Fruit fly (Drosophila melanogaster) whole organism, embryonic: ENCODE data around the gene kz.

Experiments used
- CG10565 ChIP-seq: fragments of 200-800 bp; sonication (Bioruptor generic); optimal IDR thresholded peaks from 3 replicates; lab custom pipeline; 2016; ENCODE audit warnings: missing biosample characterization, mild to moderate bottlenecking, missing genetic modification characterization
- CG11093 ChIP-seq: fragments of 200-800 bp; sonication (Bioruptor generic); IDR thresholded peaks from 3 replicates; pipeline ENCODE4 v1.3.6; 2022; ENCODE audit warnings: missing biosample characterization, missing genetic modification characterization
- CG11723 ChIP-seq: fragments of 200-800 bp; sonication (Bioruptor generic); optimal IDR thresholded peaks from 2 replicates; lab custom pipeline; 2017; ENCODE audit warnings: missing biosample characterization, mild to moderate bottlenecking, missing genetic modification characterization
- CG12744 ChIP-seq: fragments of 200-800 bp; sonication (Bioruptor generic); optimal IDR thresholded peaks from 2 replicates; lab custom pipeline; 2016; ENCODE audit warnings: missing biosample characterization, missing genetic modification characterization
- CG12942 ChIP-seq: fragments of 200-800 bp; sonication (Bioruptor generic); optimal IDR thresholded peaks from 3 replicates; lab custom pipeline; 2016; ENCODE audit warnings: missing biosample characterization, missing genetic modification characterization
- CG13775 ChIP-seq: fragments of 200-800 bp; sonication (Bioruptor generic); optimal IDR thresholded peaks from 3 replicates; lab custom pipeline; 2017; ENCODE audit warnings: missing biosample characterization, mild to moderate bottlenecking, missing genetic modification characterization
- CG14014 ChIP-seq: fragments of 200-800 bp; sonication (Bioruptor generic); IDR thresholded peaks from 2 replicates; pipeline ENCODE4 v1.3.6; 2022; ENCODE audit warnings: missing biosample characterization, missing genetic modification characterization
- CG14965 ChIP-seq: fragments of 200-800 bp; sonication (Bioruptor generic); optimal IDR thresholded peaks from 2 replicates; lab custom pipeline; 2016; ENCODE audit warnings: missing biosample characterization, missing genetic modification characterization, borderline replicate concordance
- CG1602 ChIP-seq: fragments of 200-800 bp; sonication (Bioruptor generic); optimal IDR thresholded peaks from 3 replicates; lab custom pipeline; 2016; ENCODE audit warnings: missing biosample characterization, missing genetic modification characterization
- CG1647 ChIP-seq: fragments of 200-800 bp; sonication (Bioruptor generic); optimal IDR thresholded peaks from 3 replicates; lab custom pipeline; 2016; ENCODE audit warnings: missing biosample characterization, missing genetic modification characterization
- CG16863 ChIP-seq: fragments of 200-800 bp; sonication (Bioruptor generic); optimal IDR thresholded peaks from 3 replicates; lab custom pipeline; 2016; ENCODE audit warnings: missing biosample characterization, missing genetic modification characterization
- CG17912 ChIP-seq: fragments of 200-800 bp; sonication (Bioruptor generic); optimal IDR thresholded peaks from 2 replicates; lab custom pipeline; 2018; ENCODE audit warnings: missing biosample characterization, mild to moderate bottlenecking, missing genetic modification characterization
- CG2678 ChIP-seq: fragments of 200-800 bp; sonication (Bioruptor generic); optimal IDR thresholded peaks from 3 replicates; lab custom pipeline; 2019; ENCODE audit warnings: missing biosample characterization, mild to moderate bottlenecking, missing genetic modification characterization, moderate library complexity
- CG2712 ChIP-seq: fragments of 200-800 bp; optimal IDR thresholded peaks from 3 replicates; lab custom pipeline; 2019; ENCODE audit warnings: missing biosample characterization, mild to moderate bottlenecking, missing genetic modification characterization, moderate library complexity
- CG33557 ChIP-seq: fragments of 200-800 bp; sonication (Bioruptor generic); optimal IDR thresholded peaks from 2 replicates; lab custom pipeline; 2019; ENCODE audit warnings: missing biosample characterization, mild to moderate bottlenecking, missing genetic modification characterization, moderate library complexity
- CG6765 ChIP-seq: fragments of 200-800 bp; sonication (Bioruptor generic); optimal IDR thresholded peaks from 3 replicates; lab custom pipeline; 2017; ENCODE audit warnings: missing biosample characterization, mild to moderate bottlenecking, missing genetic modification characterization
- CG6854 ChIP-seq: fragments of 200-800 bp; sonication (Bioruptor generic); optimal IDR thresholded peaks from 3 replicates; lab custom pipeline; 2017; ENCODE audit warnings: missing biosample characterization, mild to moderate bottlenecking, missing genetic modification characterization
- CG7372 ChIP-seq: fragments of 200-800 bp; sonication (Bioruptor generic); IDR thresholded peaks from 2 replicates; pipeline ENCODE4 v1.3.6; 2022; ENCODE audit warnings: missing biosample characterization, missing genetic modification characterization
- CG8089 ChIP-seq: fragments of 200-800 bp; sonication (Bioruptor generic); optimal IDR thresholded peaks from 3 replicates; lab custom pipeline; 2016; ENCODE audit warnings: missing biosample characterization, missing genetic modification characterization
- CG8290 ChIP-seq, 3 experiments: fragments of 200-800 bp; sonication (Bioruptor generic); optimal IDR thresholded peaks; 2 replicates each; lab custom pipeline; 2016 to 2019; ENCODE audit warnings: missing biosample characterization in 3 of 3, missing genetic modification characterization in 3 of 3, mild to moderate bottlenecking in 2 of 3, moderate library complexity in 1 of 3
- CoRest ChIP-seq: fragments of 200-800 bp; sonication (Bioruptor generic); optimal IDR thresholded peaks from 3 replicates; lab custom pipeline; 2018; ENCODE audit warnings: missing biosample characterization, mild to moderate bottlenecking, missing genetic modification characterization, moderate library complexity
- Deaf1 ChIP-seq: fragments of 200-800 bp; optimal IDR thresholded peaks from 3 replicates; lab custom pipeline; 2019; ENCODE audit warnings: missing biosample characterization, mild to moderate bottlenecking, missing genetic modification characterization, moderate library complexity
- Dip2 ChIP-seq: fragments of 200-800 bp; sonication (Bioruptor generic); IDR thresholded peaks from 2 replicates; pipeline ENCODE4 v1.3.6; 2022; ENCODE audit warnings: missing biosample characterization, missing genetic modification characterization
- Dip3 ChIP-seq: fragments of 200-800 bp; sonication (Bioruptor generic); optimal IDR thresholded peaks from 3 replicates; lab custom pipeline; 2016; ENCODE audit warnings: missing biosample characterization, missing genetic modification characterization
- Ets97D ChIP-seq: fragments of 200-800 bp; sonication (Bioruptor generic); optimal IDR thresholded peaks from 3 replicates; lab custom pipeline; 2016; ENCODE audit warnings: missing biosample characterization, missing genetic modification characterization
- H15 ChIP-seq: fragments of 200-800 bp; sonication (Bioruptor generic); IDR thresholded peaks from 3 replicates; pipeline ENCODE4 v1.3.6; 2022; ENCODE audit warnings: missing biosample characterization, missing genetic modification characterization
- HLH54F ChIP-seq: fragments of 200-800 bp; sonication (Bioruptor generic); optimal IDR thresholded peaks from 3 replicates; lab custom pipeline; 2016; ENCODE audit warnings: missing biosample characterization, missing genetic modification characterization
- Hand ChIP-seq: fragments of 200-800 bp; sonication (Bioruptor generic); optimal IDR thresholded peaks from 2 replicates; lab custom pipeline; 2017; ENCODE audit warnings: mild to moderate bottlenecking, missing biosample characterization, missing genetic modification reagents, missing genetic modification characterization
- Rx ChIP-seq: fragments of 200-800 bp; sonication (Bioruptor generic); IDR thresholded peaks from 2 replicates; pipeline ENCODE4 v1.3.6; 2022; ENCODE audit warnings: missing biosample characterization, missing genetic modification characterization
- Scr ChIP-seq: fragments of 200-800 bp; sonication (Bioruptor generic); IDR thresholded peaks from 2 replicates; pipeline ENCODE4 v1.3.6; 2022; ENCODE audit warnings: missing biosample characterization, missing genetic modification characterization; ENCODE audit not compliant: partially characterized antibody
- Sin3A ChIP-seq: fragments of >200 bp; optimal IDR thresholded peaks from 2 replicates; lab custom pipeline; 2018
- Usf ChIP-seq: fragments of 200-800 bp; sonication (Bioruptor generic); optimal IDR thresholded peaks from 2 replicates; lab custom pipeline; 2017; ENCODE audit warnings: missing genotype, missing biosample characterization, missing genetic modification characterization
- Xbp1 ChIP-seq: fragments of 200-800 bp; sonication (Bioruptor generic); optimal IDR thresholded peaks from 3 replicates; lab custom pipeline; 2016; ENCODE audit warnings: missing biosample characterization, mild to moderate bottlenecking, missing genetic modification characterization
- Xrp1 ChIP-seq: fragments of 200-800 bp; sonication (Bioruptor generic); IDR thresholded peaks from 2 replicates; pipeline ENCODE4 v1.3.6; 2022; ENCODE audit warnings: missing biosample characterization, missing genetic modification characterization
- ara ChIP-seq: fragments of 200-800 bp; sonication (Bioruptor generic); IDR thresholded peaks from 2 replicates; pipeline ENCODE4 v1.3.6; 2022; ENCODE audit warnings: missing biosample characterization, missing genetic modification characterization
- chm ChIP-seq: fragments of 200-800 bp; sonication (Bioruptor generic); IDR thresholded peaks from 2 replicates; pipeline ENCODE4 v1.3.6; 2022; ENCODE audit warnings: missing biosample characterization, missing genetic modification characterization
- ci ChIP-seq: fragments of 200-800 bp; sonication (Bioruptor generic); IDR thresholded peaks from 3 replicates; pipeline ENCODE4 v1.3.6; 2022; ENCODE audit warnings: missing biosample characterization, missing genetic modification characterization
- en ChIP-seq: fragments of 200-800 bp; sonication (Bioruptor generic); optimal IDR thresholded peaks from 2 replicates; lab custom pipeline; 2016; ENCODE audit warnings: missing biosample characterization, missing genetic modification characterization
- exex ChIP-seq: fragments of 200-800 bp; sonication (Bioruptor generic); optimal IDR thresholded peaks from 4 replicates; lab custom pipeline; 2018; ENCODE audit warnings: missing biosample characterization, mild to moderate bottlenecking, missing genetic modification characterization, moderate library complexity
- jing ChIP-seq: fragments of 200-800 bp; sonication (Bioruptor generic); optimal IDR thresholded peaks from 2 replicates; lab custom pipeline; 2018; ENCODE audit warnings: missing biosample characterization, mild to moderate bottlenecking, missing genetic modification characterization
- kni ChIP-seq: fragments of 200-800 bp; sonication (Bioruptor generic); optimal IDR thresholded peaks from 3 replicates; lab custom pipeline; 2017; ENCODE audit warnings: mild to moderate bottlenecking, missing biosample characterization, missing genetic modification reagents, missing genetic modification characterization
- nerfin-1 ChIP-seq: fragments of 200-800 bp; sonication (Bioruptor generic); optimal IDR thresholded peaks from 3 replicates; lab custom pipeline; 2019; ENCODE audit warnings: missing biosample characterization, mild to moderate bottlenecking, missing genetic modification characterization, moderate library complexity
- nom ChIP-seq: fragments of 200-800 bp; sonication (Bioruptor generic); optimal IDR thresholded peaks from 2 replicates; lab custom pipeline; 2017; ENCODE audit warnings: missing biosample characterization, missing genetic modification characterization, mild to moderate bottlenecking, moderate library complexity, missing genetic modification reagents
- pum ChIP-seq: fragments of 200-800 bp; sonication (Bioruptor generic); optimal IDR thresholded peaks from 2 replicates; lab custom pipeline; 2016; ENCODE audit warnings: missing biosample characterization, missing genetic modification characterization
- pzg ChIP-seq: fragments of 200-800 bp; sonication (Bioruptor generic); optimal IDR thresholded peaks from 3 replicates; lab custom pipeline; 2018; ENCODE audit warnings: missing biosample characterization, mild to moderate bottlenecking, missing genetic modification characterization, moderate library complexity
- ranshi ChIP-seq: fragments of 200-800 bp; sonication (Bioruptor generic); IDR thresholded peaks from 2 replicates; pipeline ENCODE4 v1.3.6; 2022; ENCODE audit warnings: missing biosample characterization, missing genetic modification characterization
- ro ChIP-seq: fragments of 200-800 bp; sonication (Bioruptor generic); IDR thresholded peaks from 2 replicates; pipeline ENCODE4 v1.3.6; 2022; ENCODE audit warnings: missing biosample characterization, missing genetic modification characterization
- sens ChIP-seq: fragments of 200-800 bp; sonication (Bioruptor generic); peaks from one replicate; lab custom pipeline; 2016; ENCODE audit warnings: missing biosample characterization, missing genetic modification characterization
- sqz ChIP-seq: fragments of 200-800 bp; sonication (Bioruptor generic); optimal IDR thresholded peaks from 3 replicates; lab custom pipeline; 2018; ENCODE audit warnings: missing biosample characterization, mild to moderate bottlenecking, missing genetic modification characterization
- tap ChIP-seq: fragments of 200-800 bp; optimal IDR thresholded peaks from 3 replicates; lab custom pipeline; 2019; ENCODE audit warnings: missing biosample characterization, mild to moderate bottlenecking, missing genetic modification characterization, moderate library complexity
- twi ChIP-seq: fragments of 200-800 bp; optimal IDR thresholded peaks from 2 replicates; lab custom pipeline; 2019; ENCODE audit warnings: missing biosample characterization, mild to moderate bottlenecking, missing genetic modification characterization, moderate library complexity
- vfl ChIP-seq: fragments of 200-800 bp; sonication (Bioruptor generic); optimal IDR thresholded peaks from 2 replicates; lab custom pipeline; 2016; ENCODE audit warnings: missing biosample characterization, missing genetic modification characterization

Gene kz

dm6 chrX:2274704-2275199 lies 32.9 kb upstream of the kz start, which contains the start of gene Grp170 (continued):
- TF ChIP-seq ro (no peak), CG13775 (GFP tag; lab: Kevin White, UChicago) (no peak), vfl (GFP tag; lab: Kevin White, UChicago) (no peak), Xrp1 (no peak), CG12942 (no peak), Dip2 (GFP tag; lab: Robert Waterston, UW) (no peak), CG16863 (GFP tag; lab: Kevin White, UChicago) (no peak), pzg (GFP tag; lab: Kevin White, UChicago) (peak; percentile 91), Scr (GFP tag; lab: Robert Waterston, UW) (peak; percentile 86), Dip3 (GFP tag; lab: Kevin White, UChicago) (peak; percentile 6), tap (tag; lab: Kevin White, UChicago) (no peak), CG7372 (GFP tag; lab: Robert Waterston, UW) (no peak), CG2712 (peak; percentile 35), CG2678 (tag; lab: Kevin White, UChicago) (peak; percentile 12), Ets97D (GFP tag; lab: Kevin White, UChicago) (peak; percentile 86), CG14014 (GFP tag; lab: Robert Waterston, UW) (no peak), Rx (no peak), pum (GFP tag; lab: Kevin White, UChicago) (no peak), sqz (GFP tag; lab: Kevin White, UChicago) (peak; percentile 45), CG11093 (GFP tag; lab: Robert Waterston, UW) (no peak), CG11723 (GFP tag; lab: Kevin White, UChicago) (no peak), en (no peak), ranshi (no peak), twi (tag; lab: Kevin White, UChicago) (no peak), ara (GFP tag; lab: Robert Waterston, UW) (no peak), jing (GFP tag; lab: Kevin White, UChicago) (no peak), Xbp1 (GFP tag; lab: Kevin White, UChicago) (peak; percentile 96), CG6854 (GFP tag; lab: Kevin White, UChicago) (no peak), CG6765 (GFP tag; lab: Kevin White, UChicago) (no peak), Usf (GFP tag; lab: Kevin White, UChicago) (no peak), CG12744 (GFP tag; lab: Kevin White, UChicago) (no peak), CG8089 (GFP tag; lab: Kevin White, UChicago) (no peak), CG1647 (GFP tag; lab: Kevin White, UChicago) (no peak), CG14965 (GFP tag; lab: Kevin White, UChicago) (no peak), nom (GFP tag; lab: Kevin White, UChicago) (peak; percentile 51), CG17912 (no peak), CoRest (tag; lab: Kevin White, UChicago) (no peak), sens (GFP tag; lab: Kevin White, UChicago) (peak; percentile 81), HLH54F (GFP tag; lab: Kevin White, UChicago) (no peak), Deaf1 (tag; lab: Kevin White, UChicago) (no peak), kni (GFP tag; lab: Kevin White, UChicago) (no peak), Hand (GFP tag; lab: Kevin White, UChicago) (no peak), exex (no peak), CG10565 (GFP tag; lab: Kevin White, UChicago) (no peak), nerfin-1 (tag; lab: Kevin White, UChicago) (no peak), CG33557 (GFP tag; lab: Kevin White, UChicago) (no peak), Sin3A (lab: Kevin White, UChicago) (peak; percentile 72), ci (GFP tag; lab: Robert Waterston, UW) (no peak), CG1602 (GFP tag; lab: Kevin White, UChicago) (no peak), chm (GFP tag; lab: Robert Waterston, UW) (no peak), CG8290 (GFP tag; optimal IDR thresholded peaks at IDR 0.05; lab: Kevin White, UChicago) (no peak), CG8290 (tag; optimal IDR thresholded peaks at IDR 0.05; lab: Kevin White, UChicago) (peak in 1 of 2 experiments; percentile 35), H15 (GFP tag; lab: Robert Waterston, UW) (no peak)
